Worm (Caenorhabditis elegans) whole organism, late embryonic: ENCODE results near the gene vab-15.

Experiments
- C38D4.7 ChIP-seq: fragments of 200-800 bp; sonication (Bioruptor generic); optimal IDR thresholded peaks from 2 replicates; lab custom pipeline; 2018; ENCODE audit warnings: mild to moderate bottlenecking, missing genetic modification characterization, moderate library complexity, missing compliant biosample characterization
- F13H6.1 ChIP-seq: sonication (generic microtip); optimal IDR thresholded peaks from 2 replicates; lab custom pipeline; 2016; ENCODE audit warnings: missing genetic modification characterization, missing compliant biosample characterization
- Y22D7AL.16 ChIP-seq: sonication (generic microtip); optimal IDR thresholded peaks from 2 replicates; lab custom pipeline; 2016; ENCODE audit warnings: missing genetic modification characterization, missing compliant biosample characterization
- ahr-1 ChIP-seq: sonication (generic microtip); optimal IDR thresholded peaks from 2 replicates; lab custom pipeline; 2016; ENCODE audit warnings: missing genetic modification characterization, missing compliant biosample characterization
- ceh-14 ChIP-seq: sonication (generic microtip); optimal IDR thresholded peaks from 2 replicates; lab custom pipeline; 2016; ENCODE audit warnings: missing genotype, missing genetic modification characterization, missing compliant biosample characterization
- ceh-18 ChIP-seq: sonication (generic microtip); optimal IDR thresholded peaks from 2 replicates; lab custom pipeline; 2016; ENCODE audit warnings: missing genetic modification characterization, missing compliant biosample characterization
- ceh-19 ChIP-seq: fragments of 200-800 bp; sonication (Bioruptor generic); optimal IDR thresholded peaks from 2 replicates; lab custom pipeline; 2018; ENCODE audit warnings: mild to moderate bottlenecking, missing genetic modification characterization, missing compliant biosample characterization
- ceh-31 ChIP-seq: sonication (generic microtip); optimal IDR thresholded peaks from 2 replicates; lab custom pipeline; 2016; ENCODE audit warnings: missing genetic modification characterization, missing compliant biosample characterization
- ceh-34 ChIP-seq: sonication (generic microtip); optimal IDR thresholded peaks from 2 replicates; lab custom pipeline; 2016; ENCODE audit warnings: mild to moderate bottlenecking, missing genetic modification characterization, missing compliant biosample characterization
- ceh-48 ChIP-seq: sonication (generic microtip); optimal IDR thresholded peaks from 2 replicates; lab custom pipeline; 2016; ENCODE audit warnings: missing genetic modification characterization, inconsistent platforms, missing compliant biosample characterization
- ceh-6 ChIP-seq: fragments of 200-800 bp; sonication (Bioruptor generic); optimal IDR thresholded peaks from 2 replicates; lab custom pipeline; 2018; ENCODE audit warnings: mild to moderate bottlenecking, missing genetic modification characterization, missing compliant biosample characterization
- che-1 ChIP-seq: sonication (generic microtip); optimal IDR thresholded peaks from 2 replicates; lab custom pipeline; 2016; ENCODE audit warnings: mild to moderate bottlenecking, missing genetic modification characterization, missing compliant biosample characterization
- dmd-4 ChIP-seq: sonication (generic microtip); optimal IDR thresholded peaks from 2 replicates; lab custom pipeline; 2016; ENCODE audit warnings: borderline replicate concordance, missing genetic modification characterization, missing compliant biosample characterization
- dve-1 ChIP-seq: sonication (generic microtip); optimal IDR thresholded peaks from 2 replicates; lab custom pipeline; 2017; ENCODE audit warnings: antibody characterized with exemption, mild to moderate bottlenecking, missing genetic modification characterization, missing compliant biosample characterization
- elt-2 ChIP-seq: sonication (generic microtip); optimal IDR thresholded peaks from 2 replicates; lab custom pipeline; 2016; ENCODE audit warnings: missing genetic modification reagents, missing genetic modification characterization, missing compliant biosample characterization
- ets-4 ChIP-seq: sonication (generic microtip); optimal IDR thresholded peaks from 2 replicates; lab custom pipeline; 2016; ENCODE audit warnings: missing genetic modification characterization, missing compliant biosample characterization
- fax-1 ChIP-seq: sonication (generic microtip); optimal IDR thresholded peaks from 2 replicates; lab custom pipeline; 2016; ENCODE audit warnings: missing genotype, missing genetic modification characterization, missing compliant biosample characterization
- fkh-6 ChIP-seq: sonication (generic microtip); optimal IDR thresholded peaks from 2 replicates; lab custom pipeline; 2016; ENCODE audit warnings: missing genetic modification characterization, missing compliant biosample characterization
- gmeb-2 ChIP-seq: sonication (generic microtip); optimal IDR thresholded peaks from 2 replicates; lab custom pipeline; 2016; ENCODE audit warnings: missing genetic modification characterization, inconsistent platforms, missing compliant biosample characterization
- hlh-30 ChIP-seq: sonication (generic microtip); optimal IDR thresholded peaks from 2 replicates; lab custom pipeline; 2017; ENCODE audit warnings: antibody characterized with exemption, missing genetic modification characterization, missing compliant biosample characterization; ENCODE audit not compliant: insufficient read depth
- nfya-1 ChIP-seq: sonication (generic microtip); optimal IDR thresholded peaks from 2 replicates; lab custom pipeline; 2017; ENCODE audit warnings: missing genetic modification characterization, mild to moderate bottlenecking, missing compliant biosample characterization, antibody characterized with exemption, moderate library complexity
- nhr-11 ChIP-seq: fragments of 150-350 bp; optimal IDR thresholded peaks from 2 replicates; lab custom pipeline; 2014; ENCODE audit warnings: missing biosample characterization, missing genetic modification characterization
- nhr-232 ChIP-seq: sonication (generic microtip); optimal IDR thresholded peaks from 2 replicates; lab custom pipeline; 2016; ENCODE audit warnings: missing genetic modification characterization, missing compliant biosample characterization
- pat-9 ChIP-seq: fragments of 200-800 bp; sonication (Bioruptor generic); optimal IDR thresholded peaks from 2 replicates; lab custom pipeline; 2018; ENCODE audit warnings: mild to moderate bottlenecking, missing genetic modification characterization, moderate library complexity, missing compliant biosample characterization
- rnt-1 ChIP-seq: sonication (generic microtip); optimal IDR thresholded peaks from 2 replicates; lab custom pipeline; 2016; ENCODE audit warnings: missing genetic modification characterization, missing compliant biosample characterization
- sdc-2 ChIP-seq: sonication (generic microtip); optimal IDR thresholded peaks from 2 replicates; lab custom pipeline; 2016; ENCODE audit warnings: missing genotype, missing genetic modification characterization, missing compliant biosample characterization
- sox-2 ChIP-seq: fragments of 200-800 bp; sonication (Bioruptor generic); IDR thresholded peaks from 2 replicates; pipeline ENCODE4 v1.3.6; 2022; ENCODE audit warnings: missing genetic modification reagents, missing genetic modification characterization, missing compliant biosample characterization
- tbx-2 ChIP-seq: sonication (generic microtip); optimal IDR thresholded peaks from 2 replicates; lab custom pipeline; 2016; ENCODE audit warnings: missing genetic modification characterization, missing compliant biosample characterization
- tbx-7 ChIP-seq: sonication (generic microtip); optimal IDR thresholded peaks from 2 replicates; lab custom pipeline; 2016; ENCODE audit warnings: missing genotype, missing genetic modification characterization, missing compliant biosample characterization
- unc-42 ChIP-seq: sonication (generic microtip); optimal IDR thresholded peaks from 2 replicates; lab custom pipeline; 2016; ENCODE audit warnings: missing genotype, missing genetic modification characterization, missing compliant biosample characterization
- unc-55 ChIP-seq: sonication (generic microtip); optimal IDR thresholded peaks from 2 replicates; lab custom pipeline; 2017; ENCODE audit warnings: missing biosample characterization, missing genetic modification reagents, missing genetic modification characterization

The vab-15 gene

ce11 chrX:9822606-9823264 lies 24.3 kb upstream of the vab-15 start (continued):
- TF ChIP-seq dmd-4 (no peak), nhr-232 (tag; lab: Kevin White, UChicago) (no peak), gmeb-2 (tag; lab: Kevin White, UChicago) (no peak), elt-2 (tag; lab: Kevin White, UChicago) (no peak), ceh-31 (tag; lab: Kevin White, UChicago) (peak; percentile 59), nhr-11 (tag; lab: Kevin White, UChicago) (no peak), C38D4.7 (GFP tag; lab: Kevin White, UChicago) (no peak), rnt-1 (tag; lab: Kevin White, UChicago) (no peak), tbx-2 (peak; percentile 55), sdc-2 (tag; lab: Kevin White, UChicago) (peak; percentile 34), che-1 (tag; lab: Kevin White, UChicago) (no peak), Y22D7AL.16 (tag; lab: Kevin White, UChicago) (no peak), ceh-48 (tag; lab: Kevin White, UChicago) (peak; percentile 2), nfya-1 (tag; lab: Kevin White, UChicago) (peak; percentile 65), ceh-19 (no peak), ahr-1 (tag; lab: Kevin White, UChicago) (no peak)

- TF ChIP-seq ceh-6 = no peak
- TF ChIP-seq ahr-1 (tag; lab: Kevin White, UChicago) = no peak
- TF ChIP-seq dve-1 (tag; lab: Kevin White, UChicago) = no peak
- no peak for TF ChIP-seq pat-9 (tag; lab: Kevin White, UChicago)
- no peak for TF ChIP-seq fkh-6
Measured at ce11 chrX:9831215-9831614, 15.9 kb upstream of the vab-15 start, which contains the start of gene rrc-1. rrc-1 (minus strand) TSS chrX:9831288.

- TF ChIP-seq nfya-1 (tag; lab: Kevin White, UChicago) = peak; percentile 47
- TF ChIP-seq rnt-1 (tag; lab: Kevin White, UChicago) = peak; percentile 1
- peak; percentile 22 for TF ChIP-seq unc-55
- TF ChIP-seq tbx-7 (tag; lab: Kevin White, UChicago) = no peak
Measured at ce11 chrX:9832370-9832769, 14.7 kb upstream of the vab-15 start.

- TF ChIP-seq ceh-31 (tag; lab: Kevin White, UChicago) (peak; percentile 64), rnt-1 (tag; lab: Kevin White, UChicago) (no peak), ceh-14 (tag; lab: Kevin White, UChicago) (no peak), ceh-18 (tag; lab: Kevin White, UChicago) (peak; percentile 20), ceh-34 (no peak), unc-55 (peak; percentile 34), C38D4.7 (GFP tag; lab: Kevin White, UChicago) (no peak), hlh-30 (tag; lab: Kevin White, UChicago) (peak; percentile 95), nfya-1 (tag; lab: Kevin White, UChicago) (peak; percentile 6), tbx-2 (peak; percentile 21), unc-42 (tag; lab: Kevin White, UChicago) (peak; percentile 87), fax-1 (tag; lab: Kevin White, UChicago) (no peak), ets-4 (tag; lab: Kevin White, UChicago) (no peak)
Measured at ce11 chrX:9837989-9838541, 9.0 kb upstream of the vab-15 start, which contains the start of gene ipla-2. ipla-2 (minus strand) TSS chrX:9838039.

ce11 chrX:9840864-9841263 lies 6.2 kb upstream of the vab-15 start:
- TF ChIP-seq unc-55 (peak; percentile 65), F13H6.1 (no peak)
- TF ChIP-seq, all 69 proteins: peak for 1

ce11 chrX:9842102-9842501 lies 5.0 kb upstream of the vab-15 start:
- no peak for TF ChIP-seq sox-2 (GFP tag; lab: Robert Waterston, UW)
- TF ChIP-seq rnt-1 (tag; lab: Kevin White, UChicago) = peak; percentile 13
